Worm (Caenorhabditis elegans) whole organism, L2 larva: ENCODE results near the gene fig-1.

Experiments used
- C34F6.9 ChIP-seq: fragments of 150-350 bp; optimal IDR thresholded peaks from 2 replicates; lab custom pipeline; 2014; ENCODE audit warnings: missing biosample characterization, missing genetic modification characterization
- F13H6.1 ChIP-seq: sonication (generic microtip); optimal IDR thresholded peaks from 2 replicates; lab custom pipeline; 2016; ENCODE audit warnings: missing genetic modification characterization, missing compliant biosample characterization
- Y55F3AM.14 ChIP-seq: fragments of 200-800 bp; sonication (Bioruptor generic); optimal IDR thresholded peaks from 2 replicates; lab custom pipeline; 2018; ENCODE audit warnings: mild to moderate bottlenecking, missing genetic modification characterization, missing compliant biosample characterization
- ZK546.5 ChIP-seq: sonication (generic microtip); optimal IDR thresholded peaks from 2 replicates; lab custom pipeline; 2017; ENCODE audit warnings: missing biosample characterization, missing genetic modification characterization
- alr-1 ChIP-seq: fragments of 150-350 bp; optimal IDR thresholded peaks from 2 replicates; lab custom pipeline; 2014; ENCODE audit warnings: missing biosample characterization, missing genetic modification characterization
- aly-2 ChIP-seq: fragments of 150-350 bp; optimal IDR thresholded peaks from 2 replicates; lab custom pipeline; 2014; ENCODE audit warnings: missing biosample characterization, missing genetic modification characterization
- ama-1 ChIP-seq: fragments of 150-350 bp; optimal IDR thresholded peaks from 2 replicates; lab custom pipeline; 2018; ENCODE audit warnings: inconsistent platforms
- blmp-1 ChIP-seq: sonication (generic microtip); optimal IDR thresholded peaks from 2 replicates; lab custom pipeline; 2017; ENCODE audit warnings: missing genetic modification characterization, mild to moderate bottlenecking, missing compliant biosample characterization, antibody characterized with exemption, moderate library complexity; ENCODE audit not compliant: insufficient read depth
- ceh-16 ChIP-seq: fragments of 150-350 bp; optimal IDR thresholded peaks from 2 replicates; lab custom pipeline; 2014; ENCODE audit warnings: missing biosample characterization, missing genetic modification characterization
- crh-2 ChIP-seq: sonication (generic microtip); optimal IDR thresholded peaks from 2 replicates; lab custom pipeline; 2017; ENCODE audit warnings: missing biosample characterization, missing genetic modification characterization
- egl-27 ChIP-seq: sonication (generic microtip); optimal IDR thresholded peaks from 3 replicates; lab custom pipeline; 2017; ENCODE audit warnings: missing biosample characterization, missing genetic modification reagents, missing genetic modification characterization
- elt-1 ChIP-seq: fragments of 150-350 bp; optimal IDR thresholded peaks from 2 replicates; lab custom pipeline; 2014; ENCODE audit warnings: missing biosample characterization, missing genetic modification characterization
- elt-3 ChIP-seq: sonication (generic microtip); optimal IDR thresholded peaks from 2 replicates; lab custom pipeline; 2017; ENCODE audit warnings: missing biosample characterization, missing genetic modification characterization
- fos-1 ChIP-seq: fragments of 150-350 bp; optimal IDR thresholded peaks from 2 replicates; lab custom pipeline; 2014; ENCODE audit warnings: missing biosample characterization, missing genetic modification characterization
- gmeb-1 ChIP-seq: fragments of 150-350 bp; optimal IDR thresholded peaks from 2 replicates; lab custom pipeline; 2014; ENCODE audit warnings: missing biosample characterization, missing genetic modification characterization
- lin-11 ChIP-seq: fragments of 150-350 bp; sonication (generic microtip); optimal IDR thresholded peaks from 2 replicates; lab custom pipeline; 2014; ENCODE audit warnings: missing biosample characterization, missing genetic modification characterization, inconsistent platforms, mixed read lengths
- lin-13 ChIP-seq: fragments of 150-350 bp; optimal IDR thresholded peaks from 2 replicates; lab custom pipeline; 2014; ENCODE audit warnings: missing biosample characterization, missing genetic modification reagents, missing genetic modification characterization
- lsy-2 ChIP-seq, 2 experiments: fragments of 150-350 bp in 1 of 2; sonication (generic microtip) in 1 of 2; optimal IDR thresholded peaks; 2 replicates each; lab custom pipeline; 2014 to 2017; ENCODE audit warnings: missing biosample characterization in 2 of 2, missing genetic modification characterization in 2 of 2
- mab-5 ChIP-seq: fragments of 150-350 bp; optimal IDR thresholded peaks from 2 replicates; lab custom pipeline; 2014; ENCODE audit warnings: missing biosample characterization, missing genetic modification characterization
- mbf-1 ChIP-seq: sonication (generic microtip); optimal IDR thresholded peaks from 2 replicates; lab custom pipeline; 2017; ENCODE audit warnings: missing biosample characterization, missing genetic modification characterization
- mdl-1 ChIP-seq, 2 experiments: fragments of 150-350 bp in 1 of 2; sonication (generic microtip) in 1 of 2; optimal IDR thresholded peaks; 2 replicates each; lab custom pipeline; 2017; ENCODE audit warnings: missing biosample characterization in 2 of 2, missing genetic modification characterization in 2 of 2
- nhr-10 ChIP-seq: sonication (generic microtip); optimal IDR thresholded peaks from 2 replicates; lab custom pipeline; 2017; ENCODE audit warnings: missing biosample characterization, missing genetic modification characterization
- nhr-11 ChIP-seq: fragments of 150-350 bp; optimal IDR thresholded peaks from 2 replicates; lab custom pipeline; 2014; ENCODE audit warnings: missing biosample characterization, missing genetic modification characterization
- nhr-129 ChIP-seq: fragments of 150-350 bp; optimal IDR thresholded peaks from 2 replicates; lab custom pipeline; 2014; ENCODE audit warnings: missing biosample characterization, missing genetic modification characterization
- nhr-21 ChIP-seq: fragments of 150-350 bp; optimal IDR thresholded peaks from 2 replicates; lab custom pipeline; 2014; ENCODE audit warnings: missing biosample characterization, missing genetic modification characterization
- nhr-23 ChIP-seq: fragments of 150-350 bp; optimal IDR thresholded peaks from 2 replicates; lab custom pipeline; 2014; ENCODE audit warnings: missing biosample characterization, missing genetic modification reagents, missing genetic modification characterization
- nhr-25 ChIP-seq: fragments of 150-350 bp; sonication (generic microtip); optimal IDR thresholded peaks from 3 replicates; lab custom pipeline; 2014; ENCODE audit warnings: missing biosample characterization, missing genetic modification characterization
- nhr-6 ChIP-seq: fragments of 150-350 bp; optimal IDR thresholded peaks from 2 replicates; lab custom pipeline; 2014; ENCODE audit warnings: missing biosample characterization, missing genetic modification characterization
- nhr-77 ChIP-seq: fragments of 150-350 bp; optimal IDR thresholded peaks from 2 replicates; lab custom pipeline; 2014; ENCODE audit warnings: missing biosample characterization, missing genetic modification characterization
- sem-4 ChIP-seq: fragments of 150-350 bp; optimal IDR thresholded peaks from 2 replicates; lab custom pipeline; 2014; ENCODE audit warnings: missing biosample characterization, missing genetic modification reagents, missing genetic modification characterization
- skn-1 ChIP-seq: sonication (generic microtip); optimal IDR thresholded peaks from 2 replicates; lab custom pipeline; 2017; ENCODE audit warnings: missing biosample characterization, missing genetic modification characterization
- sma-3 ChIP-seq: sonication (generic microtip); optimal IDR thresholded peaks from 2 replicates; lab custom pipeline; 2016; ENCODE audit warnings: missing genetic modification reagents, missing genetic modification characterization, missing compliant biosample characterization
- sma-9 ChIP-seq, 2 experiments: fragments of 150-350 bp in 1 of 2; sonication (generic microtip) in 1 of 2; optimal IDR thresholded peaks; 2 replicates each; lab custom pipeline; 2014 to 2016; ENCODE audit warnings: missing genetic modification characterization in 2 of 2, mild to moderate bottlenecking in 1 of 2, missing biosample characterization in 1 of 2, missing compliant biosample characterization in 1 of 2, missing genetic modification reagents in 1 of 2, moderate library complexity in 1 of 2
- snpc-4 ChIP-seq: fragments of 150-350 bp; optimal IDR thresholded peaks from 2 replicates; lab custom pipeline; 2014; ENCODE audit warnings: missing biosample characterization, missing genetic modification characterization
- unc-55 ChIP-seq: fragments of 150-350 bp; sonication (generic microtip); optimal IDR thresholded peaks from 3 replicates; lab custom pipeline; 2014; ENCODE audit warnings: missing biosample characterization, missing genetic modification reagents, missing genetic modification characterization
- unc-62 ChIP-seq: fragments of 150-350 bp; optimal IDR thresholded peaks from 2 replicates; lab custom pipeline; 2014; ENCODE audit warnings: missing biosample characterization, missing genetic modification reagents, missing genetic modification characterization
- ztf-1 ChIP-seq: fragments of 200-800 bp; sonication (Bioruptor generic); conservative IDR thresholded peaks from 2 replicates; pipeline ENCODE4 v1.3.6; 2022; ENCODE audit warnings: missing genetic modification characterization, missing compliant biosample characterization
- ztf-11 ChIP-seq: sonication (generic microtip); optimal IDR thresholded peaks from 2 replicates; lab custom pipeline; 2017; ENCODE audit warnings: missing biosample characterization, missing genetic modification characterization

Gene fig-1

DNA sequence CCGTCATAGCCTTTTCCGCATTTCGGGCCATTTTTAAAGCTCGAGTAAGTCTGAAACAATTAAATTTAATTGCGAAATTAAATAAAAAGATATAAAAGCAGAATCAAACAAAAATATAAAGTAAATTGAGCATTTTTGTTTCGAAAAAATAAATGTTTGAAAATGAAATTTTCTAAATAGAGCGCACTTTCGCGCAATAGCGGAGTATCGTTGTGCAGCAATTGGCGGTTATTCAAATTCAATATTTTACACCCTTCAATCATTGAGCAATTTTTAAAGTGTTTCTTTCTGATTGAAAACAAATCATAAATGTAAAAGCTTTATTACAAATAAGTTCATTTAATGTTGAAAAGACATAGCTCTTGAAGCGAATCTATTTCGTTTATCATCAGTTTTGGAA, 19.6 kb upstream of the fig-1 start, which contains the start of gene isy-1 (continued):
- TF ChIP-seq ceh-16 (tag; lab: Kevin White, UChicago) (no peak), gmeb-1 (tag; lab: Kevin White, UChicago) (peak; percentile 96), ztf-11 (no peak), crh-2 (tag; lab: Kevin White, UChicago) (peak; percentile 79), aly-2 (tag; lab: Kevin White, UChicago) (no peak), mdl-1 (tag; optimal IDR thresholded peaks at IDR 0.05; lab: Kevin White, UChicago) (no peak), sma-9 (GFP tag; optimal IDR thresholded peaks at IDR 0.05; lab: Kevin White, UChicago) (peak; percentile 86), sma-9 (tag; optimal IDR thresholded peaks at IDR 0.05; lab: Kevin White, UChicago) (no peak), lsy-2 (tag; optimal IDR thresholded peaks at IDR 0.05; lab: Kevin White, UChicago) (peak; percentile 18 to 86), mab-5 (peak; percentile 52), C34F6.9 (tag; lab: Kevin White, UChicago) (peak; percentile 95), sma-3 (peak; percentile 41), nhr-77 (tag; lab: Kevin White, UChicago) (no peak)

DNA sequence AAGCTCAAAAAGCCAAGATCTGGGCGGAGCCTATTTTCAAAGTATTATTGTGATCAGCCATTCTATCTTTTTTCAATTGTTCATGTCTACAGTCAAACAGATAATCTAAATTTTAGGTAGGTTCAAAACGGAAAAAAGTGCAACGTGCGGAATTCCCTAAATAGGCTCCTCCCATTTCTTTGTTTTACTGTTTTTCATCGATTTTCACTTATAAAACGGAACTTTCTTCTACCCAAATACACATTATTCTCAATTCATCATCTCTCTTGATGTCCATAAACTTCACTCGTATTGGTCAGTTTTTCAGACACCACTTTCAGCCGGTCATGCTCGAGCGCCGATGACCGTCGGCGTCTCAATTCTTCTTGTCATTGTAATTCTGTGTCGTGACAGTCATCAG, 17.8 kb upstream of the fig-1 start, which contains the start of gene F53B7.7:
TSS of gene F53B7.7 (plus strand) at position 301 of the 400 bp plus-strand sequence.
- TF ChIP-seq nhr-10 (tag; lab: Kevin White, UChicago) (no peak), nhr-21 (tag; lab: Kevin White, UChicago) (no peak), ZK546.5 (tag; lab: Kevin White, UChicago) (no peak), elt-1 (tag; lab: Kevin White, UChicago) (no peak), alr-1 (tag; lab: Kevin White, UChicago) (no peak), lin-13 (GFP tag; lab: Kevin White, UChicago) (no peak), nhr-129 (tag; lab: Kevin White, UChicago) (no peak), nhr-25 (tag; lab: Kevin White, UChicago) (no peak), Y55F3AM.14 (GFP tag; lab: Kevin White, UChicago) (no peak), skn-1 (tag; lab: Kevin White, UChicago) (no peak), mdl-1 (tag; optimal IDR thresholded peaks at IDR 0.05; lab: Kevin White, UChicago) (no peak), ztf-1 (GFP tag; lab: Robert Waterston, UW) (no peak), blmp-1 (tag; lab: Kevin White, UChicago) (no peak), lin-11 (tag; lab: Kevin White, UChicago) (no peak), fos-1 (tag; lab: Kevin White, UChicago) (no peak), sma-3 (no peak), unc-55 (GFP tag; lab: Kevin White, UChicago) (no peak), ztf-11 (no peak)

DNA sequence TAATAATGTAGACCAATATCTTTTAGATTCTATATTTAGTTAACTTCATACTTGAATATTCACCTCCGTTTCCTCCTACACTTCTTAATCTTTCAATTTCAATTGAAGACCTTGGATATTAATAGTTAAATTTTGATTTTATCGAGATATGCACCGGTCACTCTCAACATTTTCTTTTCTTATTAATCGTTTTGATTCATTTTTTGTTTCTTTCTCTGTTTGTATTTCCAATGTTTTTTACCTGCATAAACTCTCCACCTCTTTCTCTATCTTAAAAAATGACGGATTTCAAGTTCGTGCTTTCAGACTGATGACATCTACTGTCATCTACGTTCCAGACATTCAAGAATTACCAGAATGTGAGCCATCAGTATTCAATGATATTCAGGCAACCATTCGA, 10.8 kb upstream of the fig-1 start, which contains the start of gene frpr-9:
TSS of gene frpr-9 (plus strand) at position 301 of the 400 bp plus-strand sequence.
- no peak for TF ChIP-seq lsy-2 (tag; optimal IDR thresholded peaks at IDR 0.05; lab: Kevin White, UChicago)
- TF ChIP-seq nhr-129 (tag; lab: Kevin White, UChicago), result no peak
- no peak for TF ChIP-seq nhr-23 (tag; lab: Kevin White, UChicago)
- no peak for TF ChIP-seq gmeb-1 (tag; lab: Kevin White, UChicago)
- no peak for TF ChIP-seq fos-1 (tag; lab: Kevin White, UChicago)
- TF ChIP-seq nhr-11 (tag; lab: Kevin White, UChicago), result no peak
- TF ChIP-seq mbf-1 (tag; lab: Kevin White, UChicago), result no peak
- no peak for TF ChIP-seq F13H6.1 (tag; lab: Kevin White, UChicago)
- no peak for TF ChIP-seq elt-3 (tag; lab: Kevin White, UChicago)
- TF ChIP-seq snpc-4 (tag; lab: Kevin White, UChicago), result no peak
- no peak for TF ChIP-seq sem-4 (tag; lab: Kevin White, UChicago)
- TF ChIP-seq ama-1, result no peak
- no peak for TF ChIP-seq nhr-77 (tag; lab: Kevin White, UChicago)
- TF ChIP-seq lin-13 (GFP tag; lab: Kevin White, UChicago), result no peak

DNA sequence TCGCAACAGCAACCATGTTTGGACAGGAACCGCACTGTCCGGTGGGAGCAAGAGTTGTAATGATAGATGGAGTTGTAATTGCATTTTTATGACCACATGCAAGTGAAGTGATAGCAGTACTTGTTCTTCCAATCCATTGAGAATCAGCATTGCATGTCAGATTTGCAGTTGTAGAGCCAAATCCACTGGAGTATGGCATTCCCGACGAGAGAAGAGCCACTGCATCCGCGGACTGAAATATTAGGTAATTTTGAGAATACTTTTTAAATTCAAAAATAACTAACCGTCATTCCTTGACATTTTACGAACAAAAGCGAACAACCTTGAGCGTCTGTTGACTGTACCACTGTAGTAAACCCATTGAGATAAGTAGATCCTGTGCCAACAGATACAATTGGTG, 5.9 kb downstream of the fig-1 start:
- TF ChIP-seq unc-62 (GFP tag; lab: Kevin White, UChicago) (no peak), lin-11 (tag; lab: Kevin White, UChicago) (no peak), ZK546.5 (tag; lab: Kevin White, UChicago) (no peak), egl-27 (tag; lab: Kevin White, UChicago) (no peak), sma-3 (no peak), skn-1 (tag; lab: Kevin White, UChicago) (no peak), crh-2 (tag; lab: Kevin White, UChicago) (no peak), sma-9 (GFP tag; optimal IDR thresholded peaks at IDR 0.05; lab: Kevin White, UChicago) (no peak), sma-9 (tag; optimal IDR thresholded peaks at IDR 0.05; lab: Kevin White, UChicago) (no peak), nhr-129 (tag; lab: Kevin White, UChicago) (no peak), C34F6.9 (tag; lab: Kevin White, UChicago) (no peak), snpc-4 (tag; lab: Kevin White, UChicago) (no peak), nhr-6 (tag; lab: Kevin White, UChicago) (no peak)
